Fruit fly (Drosophila melanogaster) whole organism, embryonic: ENCODE data around the gene topi.

ENCODE experiments used
- ATbp ChIP-seq: fragments of 200-800 bp; sonication (Bioruptor generic); optimal IDR thresholded peaks from 2 replicates; lab custom pipeline; 2017; ENCODE audit warnings: missing biosample characterization, mild to moderate bottlenecking, missing genetic modification characterization, missing genetic modification reagents
- Aef1 ChIP-seq: fragments of 200-800 bp; sonication (Bioruptor generic); IDR thresholded peaks from 3 replicates; pipeline ENCODE4 v1.3.6; 2022; ENCODE audit warnings: missing biosample characterization, missing genetic modification characterization
- Atf-2 ChIP-seq: fragments of 200-800 bp; sonication (Bioruptor generic); optimal IDR thresholded peaks from 2 replicates; lab custom pipeline; 2016; ENCODE audit warnings: missing biosample characterization, missing genetic modification characterization
- Bteb2 ChIP-seq: fragments of 200-800 bp; sonication (Bioruptor generic); optimal IDR thresholded peaks from 2 replicates; lab custom pipeline; 2016; ENCODE audit warnings: missing biosample characterization, missing genetic modification characterization
- CG10543 ChIP-seq: fragments of 200-800 bp; sonication (Bioruptor generic); optimal IDR thresholded peaks from 3 replicates; lab custom pipeline; 2017; ENCODE audit warnings: missing biosample characterization, mild to moderate bottlenecking, missing genetic modification characterization, moderate library complexity
- CG11093 ChIP-seq: fragments of 200-800 bp; sonication (Bioruptor generic); IDR thresholded peaks from 3 replicates; pipeline ENCODE4 v1.3.6; 2022; ENCODE audit warnings: missing biosample characterization, missing genetic modification characterization
- CG13296 ChIP-seq: fragments of 200-800 bp; sonication (Bioruptor generic); optimal IDR thresholded peaks from 3 replicates; lab custom pipeline; 2018; ENCODE audit warnings: missing biosample characterization, mild to moderate bottlenecking, missing genetic modification characterization
- CG15073 ChIP-seq: fragments of 200-800 bp; sonication (Bioruptor generic); optimal IDR thresholded peaks from 2 replicates; lab custom pipeline; 2016; ENCODE audit warnings: missing biosample characterization, missing genetic modification characterization
- CG15601 ChIP-seq: fragments of 200-800 bp; sonication (Bioruptor generic); optimal IDR thresholded peaks from 3 replicates; lab custom pipeline; 2019; ENCODE audit warnings: missing biosample characterization, mild to moderate bottlenecking, missing genetic modification characterization, moderate library complexity
- CG17186 ChIP-seq: fragments of 200-800 bp; sonication (Bioruptor generic); optimal IDR thresholded peaks from 3 replicates; lab custom pipeline; 2017; ENCODE audit warnings: missing biosample characterization, missing genetic modification reagents, missing genetic modification characterization
- CG31388 ChIP-seq: fragments of 200-800 bp; sonication (Bioruptor generic); optimal IDR thresholded peaks from 2 replicates; lab custom pipeline; 2016; ENCODE audit warnings: missing biosample characterization, missing genetic modification characterization
- CG4360 ChIP-seq: fragments of 200-800 bp; sonication (Bioruptor generic); IDR thresholded peaks from 2 replicates; pipeline ENCODE4 v1.3.6; 2022; ENCODE audit warnings: missing biosample characterization, missing genetic modification characterization
- CG6689 ChIP-seq: fragments of 200-800 bp; sonication (Bioruptor generic); IDR thresholded peaks from 2 replicates; pipeline ENCODE4 v1.3.6; 2022; ENCODE audit warnings: missing biosample characterization, missing genetic modification characterization
- CG7786 ChIP-seq: fragments of 200-800 bp; sonication (Bioruptor generic); optimal IDR thresholded peaks from 2 replicates; lab custom pipeline; 2016; ENCODE audit warnings: missing biosample characterization, missing genetic modification characterization
- CG8281 ChIP-seq: fragments of 200-800 bp; sonication (Bioruptor generic); optimal IDR thresholded peaks from 2 replicates; lab custom pipeline; 2018; ENCODE audit warnings: missing biosample characterization, mild to moderate bottlenecking, missing genetic modification characterization, moderate library complexity
- CkIIα-i1 ChIP-seq: fragments of 200-800 bp; sonication (Bioruptor generic); IDR thresholded peaks from 2 replicates; pipeline ENCODE4 v1.3.6; 2022; ENCODE audit warnings: missing biosample characterization, missing genetic modification characterization
- Dfd ChIP-seq, 2 experiments: fragments of >200 bp; optimal IDR thresholded peaks; 2 replicates each; lab custom pipeline; 2017; ENCODE audit warnings: missing biosample characterization in 2 of 2, missing genetic modification characterization in 2 of 2
- Dll ChIP-seq: fragments of 200-800 bp; sonication (Bioruptor generic); IDR thresholded peaks from 4 replicates; pipeline ENCODE4 v1.3.6; 2022; ENCODE audit warnings: missing biosample characterization, missing genetic modification characterization; ENCODE audit not compliant: partially characterized antibody
- Fer1 ChIP-seq: fragments of 200-800 bp; sonication (Bioruptor generic); optimal IDR thresholded peaks from 2 replicates; lab custom pipeline; 2017; ENCODE audit warnings: missing biosample characterization, mild to moderate bottlenecking, missing genetic modification characterization
- Fer3 ChIP-seq: fragments of 200-800 bp; sonication (Bioruptor generic); optimal IDR thresholded peaks from 2 replicates; lab custom pipeline; 2018; ENCODE audit warnings: missing biosample characterization, mild to moderate bottlenecking, missing genetic modification characterization, moderate library complexity
- Hr78 ChIP-seq, 2 experiments: fragments of 200-800 bp in 1 of 2; fragments of >200 bp in 1 of 2; sonication (Bioruptor generic) in 1 of 2; optimal IDR thresholded peaks; 2 replicates each; lab custom pipeline; 2017 to 2019; ENCODE audit warnings: missing biosample characterization in 2 of 2, missing genetic modification characterization in 2 of 2, mild to moderate bottlenecking in 1 of 2, moderate library complexity in 1 of 2
- Hsf ChIP-seq: fragments of 200-800 bp; sonication (Bioruptor generic); optimal IDR thresholded peaks from 3 replicates; lab custom pipeline; 2016; ENCODE audit warnings: missing biosample characterization, missing genetic modification characterization
- Med ChIP-seq: fragments of 200-800 bp; sonication (Bioruptor generic); peaks from one replicate; lab custom pipeline; 2016; ENCODE audit warnings: missing biosample characterization, missing genetic modification characterization, mild to moderate bottlenecking, inconsistent platforms, moderate library complexity
- Scr ChIP-seq: fragments of 200-800 bp; sonication (Bioruptor generic); IDR thresholded peaks from 2 replicates; pipeline ENCODE4 v1.3.6; 2022; ENCODE audit warnings: missing biosample characterization, missing genetic modification characterization; ENCODE audit not compliant: partially characterized antibody
- Side ChIP-seq: fragments of 200-800 bp; sonication (Bioruptor generic); optimal IDR thresholded peaks from 2 replicates; lab custom pipeline; 2016; ENCODE audit warnings: missing biosample characterization, missing genetic modification characterization
- Sry-β ChIP-seq: fragments of 200-800 bp; sonication (Bioruptor generic); optimal IDR thresholded peaks from 2 replicates; lab custom pipeline; 2018; ENCODE audit warnings: missing biosample characterization, mild to moderate bottlenecking, missing genetic modification characterization, moderate library complexity
- ab ChIP-seq: fragments of 200-800 bp; sonication (Bioruptor generic); optimal IDR thresholded peaks from 2 replicates; lab custom pipeline; 2016; ENCODE audit warnings: missing biosample characterization, missing genetic modification characterization
- cas ChIP-seq: fragments of 200-800 bp; sonication (Bioruptor generic); IDR thresholded peaks from 2 replicates; pipeline ENCODE4 v1.3.6; 2022; ENCODE audit warnings: missing biosample characterization, missing genetic modification characterization
- ci ChIP-seq: fragments of 200-800 bp; sonication (Bioruptor generic); IDR thresholded peaks from 3 replicates; pipeline ENCODE4 v1.3.6; 2022; ENCODE audit warnings: missing biosample characterization, missing genetic modification characterization
- corto ChIP-seq: fragments of 200-800 bp; sonication (Bioruptor generic); optimal IDR thresholded peaks from 2 replicates; lab custom pipeline; 2016; ENCODE audit warnings: missing biosample characterization, mild to moderate bottlenecking, missing genetic modification characterization, moderate library complexity
- emc ChIP-seq: fragments of 200-800 bp; sonication (Bioruptor generic); optimal IDR thresholded peaks from 2 replicates; lab custom pipeline; 2016; ENCODE audit warnings: missing biosample characterization, missing genetic modification characterization
- ems ChIP-seq: fragments of 200-800 bp; sonication (Bioruptor generic); optimal IDR thresholded peaks from 3 replicates; lab custom pipeline; 2016; ENCODE audit warnings: missing biosample characterization, missing genetic modification characterization
- en ChIP-seq: fragments of 200-800 bp; sonication (Bioruptor generic); optimal IDR thresholded peaks from 2 replicates; lab custom pipeline; 2016; ENCODE audit warnings: missing biosample characterization, missing genetic modification characterization
- eve ChIP-seq, 2 experiments: fragments of >200 bp; optimal IDR thresholded peaks; 2 replicates each; lab custom pipeline; 2017; ENCODE audit warnings: missing biosample characterization in 2 of 2, missing genetic modification characterization in 2 of 2
- gfzf ChIP-seq: fragments of 200-800 bp; sonication (Bioruptor generic); optimal IDR thresholded peaks from 2 replicates; lab custom pipeline; 2016; ENCODE audit warnings: missing biosample characterization, mild to moderate bottlenecking, missing genetic modification characterization, moderate library complexity
- gt ChIP-seq: fragments of 200-800 bp; sonication (Bioruptor generic); IDR thresholded peaks from 2 replicates; pipeline ENCODE4 v1.3.6; 2022; ENCODE audit warnings: missing biosample characterization, missing genetic modification characterization
- mld ChIP-seq: fragments of 200-800 bp; sonication (Bioruptor generic); IDR thresholded peaks from 3 replicates; pipeline ENCODE4 v1.3.6; 2022; ENCODE audit warnings: missing biosample characterization, missing genetic modification characterization; ENCODE audit not compliant: partially characterized antibody
- nerfin-2 ChIP-seq: fragments of 200-800 bp; sonication (Bioruptor generic); IDR thresholded peaks from 2 replicates; pipeline ENCODE4 v1.3.6; 2022; ENCODE audit warnings: missing biosample characterization, missing genetic modification characterization; ENCODE audit not compliant: partially characterized antibody
- pho ChIP-seq: fragments of 200-800 bp; sonication (Bioruptor generic); optimal IDR thresholded peaks from 2 replicates; lab custom pipeline; 2016; ENCODE audit warnings: missing biosample characterization, missing genetic modification characterization
- phol ChIP-seq: fragments of 200-800 bp; sonication (Bioruptor generic); optimal IDR thresholded peaks from 3 replicates; lab custom pipeline; 2018; ENCODE audit warnings: missing biosample characterization, mild to moderate bottlenecking, missing genetic modification characterization, moderate library complexity
- pita ChIP-seq: fragments of 200-800 bp; sonication (Bioruptor generic); optimal IDR thresholded peaks from 2 replicates; lab custom pipeline; 2017; ENCODE audit warnings: missing biosample characterization, mild to moderate bottlenecking, missing genetic modification characterization
- salm ChIP-seq: fragments of 200-800 bp; sonication (Bioruptor generic); optimal IDR thresholded peaks from 2 replicates; lab custom pipeline; 2018; ENCODE audit warnings: missing biosample characterization, mild to moderate bottlenecking, missing genetic modification characterization
- scrt ChIP-seq: fragments of 200-800 bp; sonication (Bioruptor generic); optimal IDR thresholded peaks from 2 replicates; lab custom pipeline; 2018; ENCODE audit warnings: missing biosample characterization, mild to moderate bottlenecking, missing genetic modification characterization, moderate library complexity
- shn ChIP-seq: fragments of 200-800 bp; sonication (Bioruptor generic); optimal IDR thresholded peaks from 3 replicates; lab custom pipeline; 2016; ENCODE audit warnings: missing biosample characterization, missing genetic modification characterization
- ssp ChIP-seq: fragments of 200-800 bp; sonication (Bioruptor generic); IDR thresholded peaks from 2 replicates; pipeline ENCODE4 v1.3.6; 2022; ENCODE audit warnings: missing biosample characterization, missing genetic modification characterization
- tx ChIP-seq: fragments of 200-800 bp; sonication (Bioruptor generic); optimal IDR thresholded peaks from 2 replicates; lab custom pipeline; 2016; ENCODE audit warnings: missing biosample characterization, missing genetic modification characterization
- usp ChIP-seq: fragments of >200 bp; optimal IDR thresholded peaks from 2 replicates; lab custom pipeline; 2017; ENCODE audit warnings: missing biosample characterization, missing genetic modification characterization
- wor ChIP-seq: fragments of 200-800 bp; sonication (Bioruptor generic); IDR thresholded peaks from 2 replicates; pipeline ENCODE4 v1.3.6; 2022; ENCODE audit warnings: missing biosample characterization, missing genetic modification characterization

topi gene

DNA sequence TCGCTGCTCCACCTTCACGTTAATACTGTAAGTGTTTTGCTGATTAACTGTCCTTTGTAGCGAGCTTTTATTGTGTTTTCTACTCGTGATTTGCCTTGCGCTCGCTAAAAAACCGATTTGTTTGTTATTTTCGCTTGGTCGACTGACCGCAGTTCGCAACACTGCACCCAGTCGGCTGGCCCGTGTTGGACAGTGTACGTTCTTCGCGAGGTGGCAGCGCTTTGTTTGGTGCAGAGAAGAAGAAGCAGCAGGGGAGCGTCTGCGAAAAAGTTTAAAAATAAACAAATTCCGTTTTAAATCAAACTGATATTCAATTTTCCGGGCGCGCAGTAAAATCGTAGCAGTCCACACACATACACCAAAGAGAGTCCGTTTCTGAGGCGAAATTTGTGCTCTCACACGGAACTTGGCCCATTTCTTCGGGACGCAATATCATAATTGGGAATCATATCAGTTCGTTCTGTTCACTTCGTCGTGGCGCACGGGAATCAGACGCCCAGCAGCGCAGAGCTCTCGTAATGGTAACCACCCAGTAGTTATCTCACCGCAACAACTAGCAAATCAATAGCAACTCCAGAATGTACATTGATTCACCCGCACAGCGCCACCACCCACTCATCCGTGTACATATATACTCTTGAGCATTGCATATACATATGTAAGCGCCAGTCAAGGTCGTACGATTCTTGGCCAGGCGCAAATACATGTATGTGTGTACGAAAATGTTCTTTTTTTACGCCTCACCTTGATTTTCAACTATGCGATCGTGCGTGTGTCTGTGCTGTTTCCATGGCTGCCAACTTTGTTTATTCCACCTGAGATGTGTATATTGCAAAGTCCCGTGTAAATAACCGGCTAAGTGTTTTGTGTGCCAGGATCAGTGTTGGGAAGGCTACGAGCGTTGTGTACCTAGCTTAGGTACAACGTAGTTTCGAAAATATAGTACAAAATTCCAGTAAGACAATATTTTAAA is 7.0 kb upstream of the topi start, which contains the start of gene Naa80 (continued):
- TF ChIP-seq CG15601 (tag; lab: Kevin White, UChicago) (peak; percentile 22), pho (GFP tag; lab: Kevin White, UChicago) (peak; percentile 76), usp (GFP tag; lab: Kevin White, UChicago) (no peak), CG7786 (GFP tag; lab: Kevin White, UChicago) (peak; percentile 76), Scr (GFP tag; lab: Robert Waterston, UW) (peak; percentile 44; the same call in 1 of the 2 replicates), gt (no peak), Atf-2 (GFP tag; lab: Kevin White, UChicago) (no peak), CG17186 (GFP tag; lab: Kevin White, UChicago) (peak; percentile 64), Side (GFP tag; lab: Kevin White, UChicago) (peak; percentile 83), corto (GFP tag; lab: Kevin White, UChicago) (no peak), Fer3 (tag; lab: Kevin White, UChicago) (peak; percentile 45), CG8281 (no peak), CG31388 (GFP tag; lab: Kevin White, UChicago) (no peak), shn (GFP tag; lab: Kevin White, UChicago) (peak; percentile 67), gfzf (GFP tag; lab: Kevin White, UChicago) (peak; percentile 38), Med (GFP tag; lab: Kevin White, UChicago) (peak; percentile 99), Dll (GFP tag; lab: Robert Waterston, UW) (0 out of 4 replicates have a peak, but pooled peaks have one; percentile 39), Bteb2 (GFP tag; lab: Kevin White, UChicago) (peak; percentile 50), salm (tag; lab: Kevin White, UChicago) (no peak), cas (peak; percentile 26; the same call in 1 of the 2 replicates), nerfin-2 (GFP tag; lab: Robert Waterston, UW) (peak; percentile 47; the same call in 1 of the 2 replicates), CG13296 (GFP tag; lab: Kevin White, UChicago) (peak; percentile 64), Sry-β (no peak), phol (tag; lab: Kevin White, UChicago) (peak; percentile 28), eve (GFP tag; optimal IDR thresholded peaks at IDR 0.05; lab: Kevin White, UChicago) (no peak), Dfd (GFP tag; optimal IDR thresholded peaks at IDR 0.05; lab: Kevin White, UChicago) (no peak), ATbp (no peak), Fer1 (peak; percentile 62), en (no peak), scrt (GFP tag; lab: Kevin White, UChicago) (no peak), Hr78 (GFP tag; optimal IDR thresholded peaks at IDR 0.05; lab: Kevin White, UChicago) (no peak), CG4360 (GFP tag; lab: Robert Waterston, UW) (0 out of 2 replicates have a peak, but pooled peaks have one; percentile 11), Aef1 (GFP tag; lab: Robert Waterston, UW) (peak; percentile 37; the same call in 1 of the 3 replicates), wor (GFP tag; lab: Robert Waterston, UW) (no peak), ssp (GFP tag; lab: Robert Waterston, UW) (peak; percentile 41; the same call in 1 of the 2 replicates), mld (GFP tag; lab: Robert Waterston, UW) (no peak), pita (GFP tag; lab: Kevin White, UChicago) (no peak), emc (GFP tag; lab: Kevin White, UChicago) (peak; percentile 32), CG6689 (GFP tag; lab: Robert Waterston, UW) (no peak), CkIIα-i1 (GFP tag; lab: Robert Waterston, UW) (no peak), tx (GFP tag; lab: Kevin White, UChicago) (peak; percentile 69), CG10543 (GFP tag; lab: Kevin White, UChicago) (peak; percentile 72), CG11093 (GFP tag; lab: Robert Waterston, UW) (no peak), ems (GFP tag; lab: Kevin White, UChicago) (peak; percentile 75), CG15073 (GFP tag; lab: Kevin White, UChicago) (no peak), Hsf (GFP tag; lab: Kevin White, UChicago) (peak; percentile 75), ci (GFP tag; lab: Robert Waterston, UW) (peak; percentile 85), ab (GFP tag; lab: Kevin White, UChicago) (no peak)
